Worm (Caenorhabditis elegans): ENCODE results near the gene C17C3.15.

- no peak for TF ChIP-seq ceh-30 (tag; optimal IDR thresholded peaks at IDR 0.05)
- no peak for TF ChIP-seq ceh-14 (tag; optimal IDR thresholded peaks at IDR 0.05)
- TF ChIP-seq tbx-2 (tag; optimal IDR thresholded peaks at IDR 0.05) = no peak
- TF ChIP-seq che-1 (tag; optimal IDR thresholded peaks at IDR 0.05) = no peak
- no peak for TF ChIP-seq hlh-30 (tag; optimal IDR thresholded peaks at IDR 0.05; ENCODE audit: insufficient read depth)
- no peak for TF ChIP-seq unc-86 (tag; optimal IDR thresholded peaks at IDR 0.05)
Measured at ce11 chrII:5556431-5556830, 14.0 kb upstream of the C17C3.15 start, which contains the start of gene ins-11.

All from whole organism, late embryonic.